Worm (Caenorhabditis elegans) whole organism, midembryonic: ENCODE data around the gene srh-92.

Experiments used
- T22C8.4 ChIP-seq: fragments of 200-800 bp; sonication (Bioruptor generic); IDR thresholded peaks from 2 replicates; pipeline ENCODE4 v1.3.6; 2022; ENCODE audit warnings: missing genetic modification characterization, missing compliant biosample characterization
- cog-1 ChIP-seq: sonication (generic microtip); optimal IDR thresholded peaks from 2 replicates; lab custom pipeline; 2016; ENCODE audit warnings: missing genetic modification characterization, missing compliant biosample characterization
- flt-1 ChIP-seq: fragments of 200-800 bp; sonication (Bioruptor generic); IDR thresholded peaks from 2 replicates; pipeline ENCODE4 v1.3.6; 2022; ENCODE audit warnings: missing genetic modification characterization, missing compliant biosample characterization
- klf-2 ChIP-seq: fragments of 200-800 bp; sonication (Bioruptor generic); conservative IDR thresholded peaks from 2 replicates; pipeline ENCODE4 v1.3.6; 2022; ENCODE audit warnings: missing genetic modification reagents, missing genetic modification characterization, missing compliant biosample characterization
- med-1 ChIP-seq: sonication (generic microtip); optimal IDR thresholded peaks from 2 replicates; lab custom pipeline; 2017; ENCODE audit warnings: missing genetic modification characterization, mild to moderate bottlenecking, missing compliant biosample characterization, antibody characterized with exemption, missing genetic modification reagents; ENCODE audit not compliant: insufficient read depth
- ref-1 ChIP-seq: fragments of 200-800 bp; sonication (Bioruptor generic); conservative IDR thresholded peaks from 2 replicates; pipeline ENCODE4 v1.3.6; 2022; ENCODE audit warnings: missing genetic modification reagents, missing genetic modification characterization, missing compliant biosample characterization
- tab-1 ChIP-seq: fragments of 200-800 bp; sonication (Bioruptor generic); IDR thresholded peaks from 2 replicates; pipeline ENCODE4 v1.3.6; 2022; ENCODE audit warnings: missing genetic modification characterization, missing compliant biosample characterization
- ztf-23 ChIP-seq: fragments of 200-800 bp; sonication (Bioruptor generic); IDR thresholded peaks from 2 replicates; pipeline ENCODE4 v1.3.6; 2022; ENCODE audit warnings: missing genetic modification reagents, missing genetic modification characterization, missing compliant biosample characterization
- ztf-29 ChIP-seq: fragments of 200-800 bp; sonication (Bioruptor generic); IDR thresholded peaks from 2 replicates; pipeline ENCODE4 v1.3.6; 2022; ENCODE audit warnings: missing genetic modification reagents, missing genetic modification characterization, missing compliant biosample characterization

Gene srh-92

DNA sequence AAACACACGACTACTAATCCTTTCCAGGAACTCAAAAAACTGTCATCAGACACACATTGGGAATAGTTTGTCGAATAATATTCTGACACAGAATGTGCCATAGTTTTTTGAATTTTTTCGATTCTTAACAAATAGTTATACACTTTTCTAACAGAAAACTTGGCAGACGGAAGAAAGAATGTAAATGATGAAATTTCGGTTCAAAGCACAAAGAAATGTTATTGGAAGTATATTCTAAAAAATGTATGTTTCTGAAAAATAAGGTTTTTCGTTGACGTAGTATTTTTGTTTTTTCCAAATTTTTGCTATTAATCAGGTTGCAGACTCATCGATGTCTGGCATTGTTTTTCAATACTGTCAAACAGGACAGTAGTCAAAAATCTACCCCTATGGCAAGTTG is at the start of gene srh-92:
Gene srh-92, minus strand, starts transcription at position 101 of the 400 bp plus-strand sequence.
- TF ChIP-seq ref-1 (GFP tag; lab: Robert Waterston, UW) (no peak), klf-2 (GFP tag; lab: Robert Waterston, UW) (no peak), ztf-29 (GFP tag; lab: Robert Waterston, UW) (no peak), ztf-23 (GFP tag; lab: Robert Waterston, UW) (no peak), med-1 (no peak), flt-1 (GFP tag; lab: Robert Waterston, UW) (no peak), T22C8.4 (GFP tag; lab: Robert Waterston, UW) (no peak), cog-1 (tag; lab: Kevin White, UChicago) (no peak), tab-1 (GFP tag; lab: Robert Waterston, UW) (no peak)

DNA sequence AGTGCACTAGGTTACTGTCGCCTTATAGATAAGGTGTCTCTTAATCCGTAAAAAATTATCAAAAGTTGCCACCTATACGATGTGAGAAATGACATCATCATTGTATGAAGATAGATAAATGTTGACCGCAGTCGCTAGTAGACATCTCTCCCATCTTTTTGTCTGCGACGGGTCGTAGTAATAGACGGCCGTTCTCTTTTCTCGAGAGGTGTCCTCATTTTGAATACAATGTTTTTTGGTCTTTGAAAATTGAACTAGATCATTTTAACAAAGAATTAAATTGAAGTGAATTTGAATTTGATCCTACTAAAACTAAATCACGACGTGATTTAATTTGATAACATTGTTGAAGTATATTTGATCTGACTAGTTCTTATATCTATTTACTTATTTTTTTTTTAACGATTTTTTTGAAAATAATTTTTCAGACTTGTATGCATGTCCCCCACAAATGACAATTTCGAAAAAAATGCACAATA is 47.8 kb upstream of the srh-92 start, which contains the start of the genes str-31 and nhr-172:
Gene str-31, minus strand, starts transcription at position 101 of the 479 bp plus-strand sequence.
Gene nhr-172, plus strand, starts transcription at position 429 of the 479 bp plus-strand sequence.
- TF ChIP-seq ref-1 (GFP tag; lab: Robert Waterston, UW), result no peak
- TF ChIP-seq tab-1 (GFP tag; lab: Robert Waterston, UW), result no peak
- no peak for TF ChIP-seq cog-1 (tag; lab: Kevin White, UChicago)

ce11 chrV:7506207-7506606 is 45.4 kb upstream of the srh-92 start:
- TF ChIP-seq ztf-23 (GFP tag; lab: Robert Waterston, UW) (no peak), tab-1 (GFP tag; lab: Robert Waterston, UW) (no peak), ref-1 (GFP tag; lab: Robert Waterston, UW) (no peak), T22C8.4 (GFP tag; lab: Robert Waterston, UW) (no peak), cog-1 (tag; lab: Kevin White, UChicago) (no peak)

DNA sequence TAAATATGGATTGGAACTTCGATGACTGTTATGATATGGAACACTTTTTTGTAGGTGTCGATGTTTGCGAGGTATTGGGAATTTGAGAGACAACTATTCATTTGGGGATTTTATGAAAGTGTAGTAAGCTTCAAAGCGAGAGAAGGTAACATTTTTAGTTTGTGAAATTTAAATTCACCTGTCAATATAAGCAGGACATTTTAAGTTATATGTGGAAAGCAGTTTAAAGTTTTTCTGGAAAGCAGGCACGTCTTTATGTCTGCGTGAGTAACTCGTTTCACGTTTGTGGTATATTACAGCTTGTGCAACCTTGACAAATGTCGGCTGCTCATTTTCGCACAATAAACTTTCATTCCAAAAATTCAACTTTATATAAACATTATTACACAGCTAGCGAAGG is 43.5 kb upstream of the srh-92 start, which contains the start of gene srh-229:
Gene srh-229, minus strand, starts transcription at position 101 of the 400 bp plus-strand sequence.
- TF ChIP-seq T22C8.4 (GFP tag; lab: Robert Waterston, UW), result no peak
- no peak for TF ChIP-seq ztf-29 (GFP tag; lab: Robert Waterston, UW)
- no peak for TF ChIP-seq ztf-23 (GFP tag; lab: Robert Waterston, UW)
- no peak for TF ChIP-seq cog-1 (tag; lab: Kevin White, UChicago)
- TF ChIP-seq med-1, result no peak
- no peak for TF ChIP-seq tab-1 (GFP tag; lab: Robert Waterston, UW)
- TF ChIP-seq klf-2 (GFP tag; lab: Robert Waterston, UW), result no peak
- no peak for TF ChIP-seq flt-1 (GFP tag; lab: Robert Waterston, UW)
- no peak for TF ChIP-seq ref-1 (GFP tag; lab: Robert Waterston, UW)

ce11 chrV:7501194-7501593 is 40.4 kb upstream of the srh-92 start:
- TF ChIP-seq tab-1 (GFP tag; lab: Robert Waterston, UW), result no peak
- no peak for TF ChIP-seq flt-1 (GFP tag; lab: Robert Waterston, UW)
- TF ChIP-seq cog-1 (tag; lab: Kevin White, UChicago), result no peak
- TF ChIP-seq ref-1 (GFP tag; lab: Robert Waterston, UW), result no peak
- no peak for TF ChIP-seq ztf-23 (GFP tag; lab: Robert Waterston, UW)
- TF ChIP-seq T22C8.4 (GFP tag; lab: Robert Waterston, UW), result no peak
- no peak for TF ChIP-seq klf-2 (GFP tag; lab: Robert Waterston, UW)
- TF ChIP-seq ztf-29 (GFP tag; lab: Robert Waterston, UW), result no peak
- TF ChIP-seq med-1, result no peak

ce11 chrV:7497440-7497839 is 36.6 kb upstream of the srh-92 start, which contains the start of gene srh-79:
Gene srh-79, plus strand, starts transcription at chrV:7497740.
- TF ChIP-seq klf-2 (GFP tag; lab: Robert Waterston, UW) (no peak), flt-1 (GFP tag; lab: Robert Waterston, UW) (no peak), med-1 (no peak), cog-1 (tag; lab: Kevin White, UChicago) (no peak), ztf-23 (GFP tag; lab: Robert Waterston, UW) (no peak), ztf-29 (GFP tag; lab: Robert Waterston, UW) (no peak), ref-1 (GFP tag; lab: Robert Waterston, UW) (no peak), tab-1 (GFP tag; lab: Robert Waterston, UW) (no peak), T22C8.4 (GFP tag; lab: Robert Waterston, UW) (no peak)

DNA sequence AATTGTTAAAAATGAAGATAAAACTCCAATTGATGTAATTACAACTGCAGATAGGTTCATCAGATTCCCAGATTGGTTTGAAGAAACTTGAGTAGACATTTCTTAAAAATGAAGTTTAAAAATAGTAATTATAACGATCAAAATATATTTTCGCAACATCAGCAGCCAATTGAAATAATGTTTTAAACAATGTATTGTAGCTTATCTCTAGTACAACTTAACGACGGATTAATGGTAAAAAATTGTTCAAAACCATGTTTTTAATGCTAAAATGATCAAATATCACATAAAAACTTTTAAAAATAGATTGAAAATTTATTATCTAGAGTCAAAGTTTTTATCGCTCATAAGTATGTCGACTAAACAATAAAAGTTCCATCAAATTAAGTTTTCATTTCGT is 34.4 kb upstream of the srh-92 start, which contains the start of gene srbc-11:
Gene srbc-11, minus strand, starts transcription at position 101 of the 400 bp plus-strand sequence.
- TF ChIP-seq tab-1 (GFP tag; lab: Robert Waterston, UW), result no peak
- no peak for TF ChIP-seq ztf-23 (GFP tag; lab: Robert Waterston, UW)
- TF ChIP-seq T22C8.4 (GFP tag; lab: Robert Waterston, UW), result no peak
- no peak for TF ChIP-seq flt-1 (GFP tag; lab: Robert Waterston, UW)
- no peak for TF ChIP-seq med-1
- no peak for TF ChIP-seq klf-2 (GFP tag; lab: Robert Waterston, UW)
- TF ChIP-seq ztf-29 (GFP tag; lab: Robert Waterston, UW), result no peak
- TF ChIP-seq cog-1 (tag; lab: Kevin White, UChicago), result no peak
- TF ChIP-seq ref-1 (GFP tag; lab: Robert Waterston, UW), result no peak

- no peak for TF ChIP-seq cog-1 (tag; lab: Kevin White, UChicago)
- no peak for TF ChIP-seq ztf-29 (GFP tag; lab: Robert Waterston, UW)
- no peak for TF ChIP-seq flt-1 (GFP tag; lab: Robert Waterston, UW)
- TF ChIP-seq ref-1 (GFP tag; lab: Robert Waterston, UW), result no peak
Observed at ce11 chrV:7492924-7493323, 32.1 kb upstream of the srh-92 start, which contains the start of gene srbc-10. Gene srbc-10, minus strand, starts transcription at chrV:7493024.

DNA sequence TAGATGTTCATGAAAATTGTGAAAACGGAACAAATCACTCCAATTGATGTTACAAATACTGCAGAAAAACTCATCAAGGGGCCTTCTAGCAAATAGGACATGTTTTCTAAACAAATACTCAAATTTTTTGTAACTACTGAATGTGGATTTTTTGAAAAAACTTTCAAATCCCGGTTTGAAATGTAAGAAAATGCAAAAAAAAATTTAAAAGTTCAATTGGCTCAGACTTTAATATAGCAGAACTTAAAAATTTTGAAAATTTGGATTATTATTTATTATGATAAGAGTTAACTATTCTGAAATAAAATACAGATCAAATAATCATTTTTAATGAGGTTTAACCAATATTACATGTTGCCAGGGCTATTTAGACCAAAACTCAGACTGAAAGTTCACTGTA is 29.5 kb upstream of the srh-92 start, which contains the start of gene srbc-9:
Gene srbc-9, minus strand, starts transcription at position 101 of the 400 bp plus-strand sequence.
- TF ChIP-seq med-1 (no peak), T22C8.4 (GFP tag; lab: Robert Waterston, UW) (no peak), tab-1 (GFP tag; lab: Robert Waterston, UW) (no peak), cog-1 (tag; lab: Kevin White, UChicago) (no peak), ztf-23 (GFP tag; lab: Robert Waterston, UW) (no peak), flt-1 (GFP tag; lab: Robert Waterston, UW) (no peak), klf-2 (GFP tag; lab: Robert Waterston, UW) (no peak), ztf-29 (GFP tag; lab: Robert Waterston, UW) (no peak), ref-1 (GFP tag; lab: Robert Waterston, UW) (no peak)
